Worm (Caenorhabditis elegans) whole organism, midembryonic: Measurements from ENCODE around the gene nas-13.

Experiments used
- med-1 ChIP-seq: sonication (generic microtip); optimal IDR thresholded peaks from 2 replicates; lab custom pipeline; 2017; ENCODE audit warnings: missing genetic modification characterization, mild to moderate bottlenecking, missing compliant biosample characterization, antibody characterized with exemption, missing genetic modification reagents; ENCODE audit not compliant: insufficient read depth
- ref-1 ChIP-seq: fragments of 200-800 bp; sonication (Bioruptor generic); conservative IDR thresholded peaks from 2 replicates; pipeline ENCODE4 v1.3.6; 2022; ENCODE audit warnings: missing genetic modification reagents, missing genetic modification characterization, missing compliant biosample characterization
- tab-1 ChIP-seq: fragments of 200-800 bp; sonication (Bioruptor generic); IDR thresholded peaks from 2 replicates; pipeline ENCODE4 v1.3.6; 2022; ENCODE audit warnings: missing genetic modification characterization, missing compliant biosample characterization
- ztf-23 ChIP-seq: fragments of 200-800 bp; sonication (Bioruptor generic); IDR thresholded peaks from 2 replicates; pipeline ENCODE4 v1.3.6; 2022; ENCODE audit warnings: missing genetic modification reagents, missing genetic modification characterization, missing compliant biosample characterization
- ztf-29 ChIP-seq: fragments of 200-800 bp; sonication (Bioruptor generic); IDR thresholded peaks from 2 replicates; pipeline ENCODE4 v1.3.6; 2022; ENCODE audit warnings: missing genetic modification reagents, missing genetic modification characterization, missing compliant biosample characterization

DNA sequence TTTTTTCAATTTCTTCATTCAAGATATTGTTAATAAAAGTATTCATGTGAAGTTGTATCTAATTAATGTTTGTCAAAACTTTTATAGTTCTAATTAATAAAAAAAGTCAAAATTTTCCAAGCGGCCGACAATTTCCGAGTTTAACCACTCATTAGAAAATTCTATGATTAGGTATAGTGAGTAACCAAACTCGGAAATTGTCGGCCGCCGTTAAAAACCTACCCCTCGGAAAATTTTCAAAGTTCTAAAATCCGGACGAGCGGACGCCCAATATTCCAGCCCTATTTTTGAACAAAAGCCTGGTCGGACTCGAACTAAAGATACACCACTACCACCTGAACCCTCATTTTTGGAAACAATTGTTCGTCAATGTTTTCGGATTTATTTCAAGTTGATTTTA lies 6.9 kb upstream of the nas-13 start:
- TF ChIP-seq tab-1 = no peak
- no peak for TF ChIP-seq med-1 (GFP tag; lab: Kevin White, UChicago)
- TF ChIP-seq ref-1 (GFP tag; lab: Robert Waterston, UW) = no peak
- no peak for TF ChIP-seq ztf-29
- no peak for TF ChIP-seq ztf-23 (GFP tag; lab: Robert Waterston, UW)
